Fruit fly (Drosophila melanogaster): ENCODE data around the gene hzg.

Gene hzg

DNA sequence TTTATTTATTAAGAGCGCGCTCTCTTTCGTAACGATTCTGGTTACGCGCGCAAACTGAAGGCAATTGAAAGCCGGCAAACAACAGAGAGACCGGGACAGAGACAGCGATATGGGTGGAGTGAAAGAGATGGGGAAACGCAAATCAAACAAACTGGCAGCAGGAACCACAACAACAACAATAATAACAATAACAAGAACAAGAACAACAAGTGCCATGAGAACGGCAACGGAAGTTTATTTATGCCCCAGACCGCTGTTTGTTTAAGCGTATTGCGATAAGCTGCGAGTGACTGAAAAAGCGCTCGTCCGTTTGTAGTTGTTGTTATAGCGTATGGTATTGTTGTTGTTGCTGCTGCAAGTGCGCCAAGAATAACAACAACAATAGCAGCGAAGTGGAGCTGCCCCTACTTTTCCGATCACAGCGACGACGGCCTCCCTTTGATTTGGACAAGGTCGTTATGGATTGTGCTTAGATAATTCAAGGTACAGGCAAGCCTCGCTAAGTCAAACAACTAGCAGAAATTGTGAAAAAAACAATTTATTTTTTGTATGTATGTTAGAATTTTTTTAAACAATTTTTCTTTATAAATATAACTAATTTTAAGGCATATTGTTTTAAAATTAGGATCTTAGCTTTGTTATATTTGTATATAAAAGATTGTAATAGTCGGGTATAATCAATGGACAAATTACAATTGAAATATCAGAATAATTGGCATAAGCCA lies 21.7 kb upstream of the hzg start (continued):
- TF ChIP-seq Poxn (GFP tag; IDR thresholded peaks at IDR 0.05) = no peak
- TF ChIP-seq CG14667 (GFP tag; IDR thresholded peaks at IDR 0.05) = no peak
- TF ChIP-seq CG6254 (GFP tag; optimal IDR thresholded peaks at IDR 0.05) = peak; percentile 79
- peak; percentile 38 for TF ChIP-seq Myb (GFP tag; optimal IDR thresholded peaks at IDR 0.05)
- TF ChIP-seq insv (GFP tag; optimal IDR thresholded peaks at IDR 0.05) = no peak
- peak; percentile 3 for TF ChIP-seq Hand (GFP tag; optimal IDR thresholded peaks at IDR 0.05)
- peak; percentile 60 for TF ChIP-seq gem (tag; optimal IDR thresholded peaks at IDR 0.05)
- no peak for TF ChIP-seq D19A (tag; optimal IDR thresholded peaks at IDR 0.05)
- TF ChIP-seq Elba2 (GFP tag; optimal IDR thresholded peaks at IDR 0.05) = no peak
- no peak for TF ChIP-seq CG11085 (GFP tag; IDR thresholded peaks at IDR 0.05)
- TF ChIP-seq amos (GFP tag; IDR thresholded peaks at IDR 0.05; ENCODE audit: partially characterized antibody) = no peak
- peak; percentile 25; the same call in 1 of the 2 replicates for TF ChIP-seq Ada2b (GFP tag; IDR thresholded peaks at IDR 0.05)
- peak; percentile 53 for TF ChIP-seq CG5180 (GFP tag; optimal IDR thresholded peaks at IDR 0.05)
- peak; percentile 90 for TF ChIP-seq ATbp (GFP tag; optimal IDR thresholded peaks at IDR 0.05)
- TF ChIP-seq zen2 (GFP tag; IDR thresholded peaks at IDR 0.05; ENCODE audit: partially characterized antibody) = no peak
- TF ChIP-seq gfzf (GFP tag; optimal IDR thresholded peaks at IDR 0.05) = no peak
- peak; percentile 54 for TF ChIP-seq CG18619 (GFP tag; optimal IDR thresholded peaks at IDR 0.05)
- TF ChIP-seq exex (tag; optimal IDR thresholded peaks at IDR 0.05) = peak; percentile 45
- peak; percentile 8 for TF ChIP-seq trem (tag; optimal IDR thresholded peaks at IDR 0.05)
- no peak for TF ChIP-seq cas (GFP tag; IDR thresholded peaks at IDR 0.05)
- peak; percentile 5 for TF ChIP-seq CG15269 (tag; optimal IDR thresholded peaks at IDR 0.05)
- TF ChIP-seq Kr (GFP tag; optimal IDR thresholded peaks at IDR 0.05) = peak; percentile 58
- TF ChIP-seq vnd (GFP tag; IDR thresholded peaks at IDR 0.05; ENCODE audit: partially characterized antibody) = no peak
- TF ChIP-seq tx (GFP tag; optimal IDR thresholded peaks at IDR 0.05) = no peak
- no peak for TF ChIP-seq CG17829 (tag; optimal IDR thresholded peaks at IDR 0.05)
- TF ChIP-seq Ravus (GFP tag; IDR thresholded peaks at IDR 0.05) = no peak
- no peak for TF ChIP-seq ken (GFP tag; IDR thresholded peaks at IDR 0.05)
- peak; percentile 12 for TF ChIP-seq Sry-δ (GFP tag; optimal IDR thresholded peaks at IDR 0.05)
- TF ChIP-seq NC2β (GFP tag; optimal IDR thresholded peaks at IDR 0.05) = peak; percentile 72
- peak; percentile 54 for TF ChIP-seq CG1832 (GFP tag; optimal IDR thresholded peaks at IDR 0.05)
- no peak for TF ChIP-seq Ets97D (GFP tag; optimal IDR thresholded peaks at IDR 0.05)
- TF ChIP-seq sqz (GFP tag; optimal IDR thresholded peaks at IDR 0.05) = peak; percentile 80
- TF ChIP-seq NC2α (GFP tag; optimal IDR thresholded peaks at IDR 0.05) = peak; percentile 74
- TF ChIP-seq CG18599 (GFP tag; optimal IDR thresholded peaks at IDR 0.05) = peak; percentile 60
- TF ChIP-seq CG11456 (GFP tag; IDR thresholded peaks at IDR 0.05) = peak; percentile 71; the same call in 1 of the 3 replicates
- TF ChIP-seq Chrac-16 (GFP tag; optimal IDR thresholded peaks at IDR 0.05) = no peak
- no peak for TF ChIP-seq fu2 (GFP tag; optimal IDR thresholded peaks at IDR 0.05)
- TF ChIP-seq zf30C (GFP tag; optimal IDR thresholded peaks at IDR 0.05) = no peak
- peak; percentile 35; the same call in 1 of the 2 replicates for TF ChIP-seq ranshi (GFP tag; IDR thresholded peaks at IDR 0.05)
- no peak for TF ChIP-seq pita (GFP tag; optimal IDR thresholded peaks at IDR 0.05)
- TF ChIP-seq CG14860 (GFP tag; IDR thresholded peaks at IDR 0.05; ENCODE audit: partially characterized antibody) = no peak
- TF ChIP-seq Vsx1 (GFP tag; optimal IDR thresholded peaks at IDR 0.05) = peak; percentile 82
- peak; percentile 42 for TF ChIP-seq CG4707 (GFP tag; optimal IDR thresholded peaks at IDR 0.05)
- peak; percentile 55 for TF ChIP-seq CG1602 (GFP tag; optimal IDR thresholded peaks at IDR 0.05)
- peak; percentile 87 for TF ChIP-seq CG15601 (tag; optimal IDR thresholded peaks at IDR 0.05)
- TF ChIP-seq CG2678 (tag; optimal IDR thresholded peaks at IDR 0.05) = peak; percentile 61
- TF ChIP-seq CG3995 (GFP tag; optimal IDR thresholded peaks at IDR 0.05) = no peak
- TF ChIP-seq CG11093 (GFP tag; IDR thresholded peaks at IDR 0.05) = peak; percentile 37; the same call in 1 of the 3 replicates
- peak; percentile 80 for TF ChIP-seq sob (GFP tag; IDR thresholded peaks at IDR 0.05)
